Worm (Caenorhabditis elegans): ENCODE data around the gene frpr-11.
A peak's percentile ranks its signal among the peaks of the same experiment; 100 is the strongest.

The frpr-11 gene

DNA sequence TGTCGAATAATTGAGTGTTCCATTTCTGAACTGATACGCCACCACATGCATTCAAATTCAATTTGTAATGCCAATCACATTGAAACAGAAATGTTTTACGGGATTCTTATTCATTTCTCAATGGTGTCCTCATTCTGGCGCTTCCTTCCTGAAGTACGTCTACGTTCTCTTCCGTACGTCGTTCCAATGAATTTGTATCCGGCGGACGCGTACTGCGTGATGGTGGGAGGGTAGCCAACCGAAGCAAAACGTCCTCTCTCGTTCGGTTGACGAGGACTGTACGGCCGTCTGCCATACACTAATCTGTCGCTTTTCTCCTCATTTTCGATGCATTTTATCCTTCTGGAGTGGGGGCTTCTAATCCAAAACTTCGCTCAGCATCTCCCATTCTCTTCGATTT is 42.9 kb downstream of the frpr-11 start:
- TF ChIP-seq ceh-100 (GFP tag; IDR thresholded peaks at IDR 0.05), result no peak
- no peak for TF ChIP-seq die-1 (tag; optimal IDR thresholded peaks at IDR 0.05)
- no peak for TF ChIP-seq nhr-179 (tag; optimal IDR thresholded peaks at IDR 0.05)
- no peak for TF ChIP-seq aptf-3 (GFP tag; IDR thresholded peaks at IDR 0.05)
- TF ChIP-seq F33H1.4 (GFP tag; IDR thresholded peaks at IDR 0.05), result no peak
- no peak for TF ChIP-seq lir-1 (GFP tag; conservative IDR thresholded peaks at IDR 0.05)
- no peak for TF ChIP-seq C17E4.6 (GFP tag; IDR thresholded peaks at IDR 0.05)
- TF ChIP-seq rec-8 (tag; optimal IDR thresholded peaks at IDR 0.05), result no peak
- no peak for TF ChIP-seq akir-1 (GFP tag; optimal IDR thresholded peaks at IDR 0.05)
- TF ChIP-seq D2030.7 (GFP tag; IDR thresholded peaks at IDR 0.05), result 0 out of 2 replicates have a peak, but pooled peaks have one; percentile 17
- no peak for TF ChIP-seq atf-7 (tag; optimal IDR thresholded peaks at IDR 0.05)
- no peak for TF ChIP-seq madf-6 (GFP tag; IDR thresholded peaks at IDR 0.05)
- TF ChIP-seq fkh-3 (tag; optimal IDR thresholded peaks at IDR 0.05), result no peak
- no peak for TF ChIP-seq mes-4 (tag; optimal IDR thresholded peaks at IDR 0.05)
- no peak for TF ChIP-seq ceh-27 (GFP tag; optimal IDR thresholded peaks at IDR 0.05)
- no peak for TF ChIP-seq lag-1 (GFP tag; IDR thresholded peaks at IDR 0.05)
- TF ChIP-seq ceh-91 (GFP tag; IDR thresholded peaks at IDR 0.05), result no peak
- no peak for TF ChIP-seq egl-44 (GFP tag; IDR thresholded peaks at IDR 0.05)
- TF ChIP-seq T26A5.8 (tag; optimal IDR thresholded peaks at IDR 0.05), result no peak
- TF ChIP-seq rcor-1 (GFP tag; IDR thresholded peaks at IDR 0.05), result 0 out of 2 replicates have a peak, but pooled peaks have one; percentile 28
- no peak for TF ChIP-seq efl-1 (GFP tag; optimal IDR thresholded peaks at IDR 0.05)
- TF ChIP-seq madf-3 (GFP tag; IDR thresholded peaks at IDR 0.05), result 0 out of 2 replicates have a peak, but pooled peaks have one; percentile 9
- TF ChIP-seq hrde-1 (tag; optimal IDR thresholded peaks at IDR 0.05; ENCODE audit: borderline replicate concordance), result no peak
- TF ChIP-seq sdz-38 (tag; optimal IDR thresholded peaks at IDR 0.05), result no peak
- TF ChIP-seq snpc-1.3 (tag; optimal IDR thresholded peaks at IDR 0.05; ENCODE audit: insufficient read depth), result no peak
- TF ChIP-seq ceh-79 (tag; optimal IDR thresholded peaks at IDR 0.05), result no peak
- TF ChIP-seq tbx-9 (tag; optimal IDR thresholded peaks at IDR 0.05; ENCODE audit: borderline replicate concordance), result no peak
- no peak for TF ChIP-seq ekl-4 (GFP tag; IDR thresholded peaks at IDR 0.05)
- TF ChIP-seq mxl-1 (tag; optimal IDR thresholded peaks at IDR 0.05), result no peak
- TF ChIP-seq zfh-2 (GFP tag; conservative IDR thresholded peaks at IDR 0.05), result 0 out of 2 replicates have a peak, but pooled peaks have one; percentile 10
- no peak for TF ChIP-seq lin-40 (tag; optimal IDR thresholded peaks at IDR 0.05)
- no peak for TF ChIP-seq snpc-1.1 (tag; optimal IDR thresholded peaks at IDR 0.05; ENCODE audit: insufficient read depth)
- no peak for TF ChIP-seq B0035.1 (tag; optimal IDR thresholded peaks at IDR 0.05)
- no peak for TF ChIP-seq him-1 (tag; optimal IDR thresholded peaks at IDR 0.05)
- TF ChIP-seq ztf-18 (tag; optimal IDR thresholded peaks at IDR 0.05), result no peak
- TF ChIP-seq ztf-6 (GFP tag; IDR thresholded peaks at IDR 0.05), result no peak

DNA sequence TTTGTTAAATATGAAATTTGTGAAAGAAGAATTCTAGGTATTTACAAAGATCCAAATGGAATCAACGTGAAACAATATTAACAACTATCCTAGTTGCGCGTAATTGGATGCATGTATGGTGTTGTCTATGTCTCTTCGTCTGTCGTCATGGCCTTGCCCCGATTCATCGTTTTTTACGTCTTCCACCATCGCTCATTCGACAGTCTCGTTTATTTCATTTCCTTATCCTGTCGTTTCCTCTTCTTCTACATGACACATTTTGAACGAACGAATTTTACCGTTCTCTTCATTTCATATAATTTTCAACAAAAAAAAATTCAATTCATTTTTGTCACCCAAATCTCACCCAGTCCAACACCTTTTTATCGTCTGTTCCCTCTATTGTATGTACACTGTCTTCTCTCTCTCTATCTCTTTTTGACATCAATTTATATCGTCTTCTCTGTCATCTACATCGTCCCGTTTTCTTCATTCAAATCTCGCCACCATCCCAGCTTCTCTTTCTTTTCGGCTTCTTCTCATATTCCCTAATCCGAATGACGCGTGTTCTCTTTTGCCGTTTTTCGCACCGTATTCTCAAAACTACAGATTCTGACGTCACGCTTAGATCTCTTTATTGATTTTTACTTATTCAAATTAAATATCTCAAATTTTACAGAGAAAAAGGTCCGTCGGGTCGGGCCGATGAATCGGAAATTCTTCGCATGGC is 49.5 kb downstream of the frpr-11 start, which contains the start of gene ttc-17:
TSS of gene ttc-17 (plus strand) at position 659 of the 709 bp plus-strand sequence.
- TF ChIP-seq ceh-91 (GFP tag; IDR thresholded peaks at IDR 0.05), result no peak
- peak; percentile 26 for TF ChIP-seq F52B5.7 (tag; optimal IDR thresholded peaks at IDR 0.05)
- TF ChIP-seq lin-40 (tag; optimal IDR thresholded peaks at IDR 0.05), result no peak
- no peak for TF ChIP-seq sdz-38 (tag; optimal IDR thresholded peaks at IDR 0.05)
- TF ChIP-seq lin-26 (GFP tag; IDR thresholded peaks at IDR 0.05), result no peak
- no peak for TF ChIP-seq cebp-1 (GFP tag; IDR thresholded peaks at IDR 0.05)
- no peak for TF ChIP-seq cebp-1 (tag; optimal IDR thresholded peaks at IDR 0.05)
- TF ChIP-seq madf-3 (GFP tag; IDR thresholded peaks at IDR 0.05), result no peak
- no peak for TF ChIP-seq hmg-1.2 (GFP tag; IDR thresholded peaks at IDR 0.05)
- no peak for TF ChIP-seq lag-1 (GFP tag; IDR thresholded peaks at IDR 0.05)
- 0 out of 2 replicates have a peak, but pooled peaks have one; percentile 61 for TF ChIP-seq Y56A3A.18 (GFP tag; IDR thresholded peaks at IDR 0.05)
- TF ChIP-seq B0336.3 (GFP tag; IDR thresholded peaks at IDR 0.05), result no peak
- TF ChIP-seq zim-3 (tag; optimal IDR thresholded peaks at IDR 0.05), result no peak
- no peak for TF ChIP-seq akir-1 (GFP tag; optimal IDR thresholded peaks at IDR 0.05)
- TF ChIP-seq ztf-18 (tag; optimal IDR thresholded peaks at IDR 0.05), result no peak
- peak; percentile 50; the same call in 1 of the 2 replicates for TF ChIP-seq Y53G8AR.9 (GFP tag; conservative IDR thresholded peaks at IDR 0.05)

Measured in whole organism, young adult.